Fruit fly (Drosophila melanogaster): ENCODE measurements around the gene CG6901.

CG6901 gene

DNA sequence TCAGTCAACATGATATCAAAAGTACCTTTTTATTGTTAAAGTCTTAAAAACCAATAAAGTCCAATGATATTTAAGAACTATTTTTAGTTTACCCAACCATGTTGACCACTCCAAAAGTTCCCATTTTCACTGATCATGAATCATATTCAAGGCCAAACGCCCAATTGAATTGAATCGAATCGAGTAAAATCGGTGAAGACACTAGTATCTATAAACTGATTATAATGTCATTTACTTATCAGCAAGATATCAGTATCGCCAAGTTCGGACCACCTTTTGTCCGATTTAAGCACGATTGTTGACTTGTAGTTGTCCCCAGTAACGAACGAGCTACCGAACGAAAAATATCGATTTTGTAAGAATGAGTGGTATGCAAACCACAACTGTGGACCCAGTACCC is at the start of gene CG6901:
Gene CG6901 (plus strand): TSS at position 323 of the 400 bp plus-strand sequence.
- no peak for TF ChIP-seq noc (tag; optimal IDR thresholded peaks at IDR 0.05)

DNA sequence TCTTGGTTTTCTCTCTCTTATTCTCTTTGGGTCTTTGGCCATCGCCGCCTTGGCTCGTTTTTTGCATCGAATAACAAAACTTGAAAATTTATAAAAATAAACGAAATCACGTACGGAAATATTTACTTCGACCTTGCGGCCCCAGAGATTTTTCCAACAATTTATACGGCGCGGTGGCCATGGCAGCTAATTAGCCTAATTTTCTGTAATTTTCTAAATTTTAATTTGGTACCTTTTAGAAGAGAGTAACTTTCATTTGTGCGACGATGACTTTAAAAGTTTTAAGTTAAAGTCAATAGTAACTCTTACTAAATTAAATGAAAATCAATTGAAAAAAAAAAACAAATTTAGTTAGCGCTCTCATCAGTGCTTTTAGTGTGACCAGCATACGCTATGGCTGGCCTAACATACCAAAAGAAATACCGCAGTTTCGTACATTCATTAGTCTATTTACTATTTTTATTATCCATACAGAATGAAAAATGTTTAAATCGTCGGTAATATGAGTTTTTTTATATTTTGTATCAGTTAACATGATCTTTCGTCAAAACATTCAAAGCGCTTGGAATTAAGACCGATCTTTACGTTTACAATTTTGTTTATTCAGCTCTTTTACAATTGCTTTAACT is 49.6 kb upstream of the CG6901 start:
- no peak for TF ChIP-seq noc (tag; optimal IDR thresholded peaks at IDR 0.05)

DNA sequence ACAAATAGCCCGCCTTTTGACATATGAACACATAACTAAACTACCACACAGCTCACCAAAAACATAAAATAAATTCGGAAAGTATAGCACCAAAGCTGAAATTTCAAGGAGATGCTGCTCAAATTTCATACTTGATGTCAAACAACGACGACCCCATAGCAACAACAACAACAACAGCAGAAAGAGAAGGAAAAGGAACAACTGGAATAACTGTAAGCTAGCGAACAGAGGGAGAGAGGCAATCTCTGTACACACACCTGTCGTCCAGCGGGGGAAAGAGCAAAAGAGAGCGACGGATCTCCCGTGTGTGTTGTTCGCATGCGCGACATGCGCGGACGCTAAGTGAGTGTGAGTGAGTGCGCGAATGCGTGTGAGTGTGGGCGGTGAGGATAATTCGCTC is 48.7 kb upstream of the CG6901 start:
- no peak for TF ChIP-seq noc (tag; optimal IDR thresholded peaks at IDR 0.05)

DNA sequence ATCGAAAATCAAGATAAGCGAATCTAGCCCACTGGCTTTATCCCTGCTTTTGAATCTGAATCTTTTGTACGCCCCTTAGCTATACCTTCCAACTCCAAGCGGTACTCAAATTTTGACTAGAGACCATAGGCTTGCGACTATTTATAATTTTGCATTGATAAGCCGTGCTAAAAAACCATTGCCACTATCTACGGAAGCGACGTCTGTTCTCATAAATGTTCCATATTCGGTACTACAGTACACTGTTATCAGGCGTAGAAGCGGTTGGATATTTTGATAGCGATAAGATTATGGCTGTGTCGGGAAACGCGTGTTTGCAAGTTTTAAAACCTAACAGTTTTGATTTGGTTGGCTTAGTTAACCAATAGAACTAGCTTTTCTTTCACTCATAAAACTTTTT is 47.9 kb upstream of the CG6901 start:
- TF ChIP-seq noc (tag; optimal IDR thresholded peaks at IDR 0.05) = peak; percentile 19

- TF ChIP-seq noc (tag; optimal IDR thresholded peaks at IDR 0.05) = no peak
These were observed 47.2 kb upstream of the CG6901 start for dm6 chr3R:16275890-16276619.

DNA sequence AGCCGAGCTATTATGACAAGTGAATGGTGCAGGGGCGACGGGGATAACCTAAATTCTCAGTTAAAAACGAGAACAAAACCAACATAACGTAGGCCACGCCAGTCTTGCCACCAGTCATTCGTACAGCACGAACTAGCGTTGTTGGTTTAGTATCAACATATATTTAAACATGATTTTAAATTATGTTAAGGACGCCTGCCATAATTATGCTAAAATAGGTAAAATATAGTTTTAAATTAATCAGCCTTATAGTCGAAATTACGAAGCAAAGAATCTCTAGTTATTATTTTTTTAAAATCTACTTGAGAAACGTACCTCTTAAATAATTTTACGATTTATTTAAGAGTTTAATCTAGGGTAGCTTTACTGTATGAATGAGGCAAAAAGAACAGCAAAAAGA is 46.2 kb upstream of the CG6901 start:
- TF ChIP-seq noc (tag; optimal IDR thresholded peaks at IDR 0.05) = peak; percentile 27

DNA sequence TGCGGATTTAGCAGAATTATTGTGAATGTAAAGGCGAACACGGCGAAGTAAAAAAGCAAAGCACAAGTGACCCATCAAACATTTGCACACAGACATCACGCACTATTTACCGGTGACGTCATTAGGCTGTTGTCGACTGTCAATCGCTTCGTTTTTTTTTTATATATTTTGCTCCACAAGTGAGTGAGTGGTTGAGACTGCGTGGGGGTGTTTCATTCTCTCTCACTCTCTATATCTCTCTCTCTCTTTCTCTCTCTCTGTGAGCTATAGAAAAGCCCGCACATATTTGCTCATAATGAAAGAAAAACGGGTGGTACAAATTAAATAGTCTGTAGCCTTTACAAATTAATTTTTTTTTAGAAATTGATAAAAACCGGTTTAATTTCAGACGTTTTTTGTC is 45.7 kb upstream of the CG6901 start:
- TF ChIP-seq noc (tag; optimal IDR thresholded peaks at IDR 0.05) = no peak

dm6 chr3R:16279382-16279932 is 43.8 kb upstream of the CG6901 start:
- TF ChIP-seq noc (tag; optimal IDR thresholded peaks at IDR 0.05) = no peak

DNA sequence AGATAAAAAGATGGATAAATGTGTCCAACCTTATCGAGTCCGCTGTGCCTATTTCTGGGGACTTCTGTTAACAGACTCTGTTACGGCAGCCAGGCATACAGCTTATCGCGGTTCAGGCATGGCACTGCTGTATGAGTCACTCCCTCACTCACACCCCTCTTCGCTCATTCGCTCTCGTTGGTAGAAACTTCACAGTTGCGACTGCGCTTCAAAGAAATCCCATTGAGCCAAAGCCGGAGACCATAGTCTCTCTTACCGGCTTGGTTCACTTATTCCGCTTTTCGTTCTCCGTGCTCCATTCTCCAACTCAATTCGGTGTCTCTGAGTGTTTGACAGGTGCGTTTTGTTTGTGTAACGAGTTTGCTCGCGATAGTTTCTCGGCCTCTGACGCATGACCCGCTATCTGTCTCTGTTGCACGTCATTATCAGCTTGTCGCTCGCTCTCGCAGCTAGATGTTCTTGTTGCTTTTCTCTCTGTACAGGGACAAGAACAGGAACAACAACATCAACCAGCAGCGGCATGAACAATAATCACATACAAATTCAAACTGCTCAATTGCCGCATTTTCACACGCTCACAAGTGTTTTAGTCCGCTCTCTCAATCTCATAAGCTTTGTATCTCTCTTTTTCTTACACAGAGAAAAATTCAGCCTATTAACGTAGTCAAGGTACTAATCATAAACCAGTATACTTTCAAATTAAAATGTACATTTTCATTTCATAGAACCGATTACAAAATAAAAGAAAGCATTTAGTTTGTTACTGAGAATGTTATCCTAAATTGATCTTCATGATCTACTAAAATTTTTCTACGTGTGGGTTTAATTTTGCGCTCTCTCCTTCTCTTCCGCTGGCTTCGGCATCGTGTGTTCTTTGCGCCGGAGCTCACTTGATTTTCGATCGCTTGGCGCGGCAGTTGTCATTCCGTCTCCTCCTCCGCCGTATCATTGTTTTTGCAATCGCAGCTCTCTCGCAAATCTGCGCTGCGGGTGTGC is 42.9 kb upstream of the CG6901 start:
- peak; percentile 100 for TF ChIP-seq noc (tag; optimal IDR thresholded peaks at IDR 0.05)

- TF ChIP-seq noc (tag; optimal IDR thresholded peaks at IDR 0.05) = no peak
These were observed 42.1 kb upstream of the CG6901 start for dm6 chr3R:16281033-16281680.

dm6 chr3R:16282080-16282690 is 41.0 kb upstream of the CG6901 start:
- no peak for TF ChIP-seq noc (tag; optimal IDR thresholded peaks at IDR 0.05)

- no peak for TF ChIP-seq noc (tag; optimal IDR thresholded peaks at IDR 0.05)
These were observed 38.7 kb upstream of the CG6901 start for dm6 chr3R:16284481-16284880.

DNA sequence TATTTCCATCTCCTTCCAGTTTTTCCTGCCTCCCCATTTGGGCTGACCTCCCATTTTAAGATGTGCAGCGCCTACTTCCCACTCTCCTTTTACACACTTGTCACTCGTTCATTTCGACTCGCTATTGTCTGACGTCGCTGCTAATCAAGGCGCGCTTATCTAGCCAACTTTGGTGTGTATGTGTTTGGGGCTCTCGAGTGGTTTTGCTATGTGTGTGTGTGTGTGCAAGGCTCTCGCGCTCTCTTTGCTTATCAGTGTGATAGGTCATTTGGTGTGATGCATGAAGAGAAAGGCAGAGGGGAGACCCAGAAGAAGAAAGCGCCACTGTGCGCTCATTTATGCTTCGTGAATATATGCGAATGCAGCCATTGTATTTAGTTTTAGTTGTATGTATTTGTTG is 38.3 kb upstream of the CG6901 start:
- no peak for TF ChIP-seq noc (tag; optimal IDR thresholded peaks at IDR 0.05)

DNA sequence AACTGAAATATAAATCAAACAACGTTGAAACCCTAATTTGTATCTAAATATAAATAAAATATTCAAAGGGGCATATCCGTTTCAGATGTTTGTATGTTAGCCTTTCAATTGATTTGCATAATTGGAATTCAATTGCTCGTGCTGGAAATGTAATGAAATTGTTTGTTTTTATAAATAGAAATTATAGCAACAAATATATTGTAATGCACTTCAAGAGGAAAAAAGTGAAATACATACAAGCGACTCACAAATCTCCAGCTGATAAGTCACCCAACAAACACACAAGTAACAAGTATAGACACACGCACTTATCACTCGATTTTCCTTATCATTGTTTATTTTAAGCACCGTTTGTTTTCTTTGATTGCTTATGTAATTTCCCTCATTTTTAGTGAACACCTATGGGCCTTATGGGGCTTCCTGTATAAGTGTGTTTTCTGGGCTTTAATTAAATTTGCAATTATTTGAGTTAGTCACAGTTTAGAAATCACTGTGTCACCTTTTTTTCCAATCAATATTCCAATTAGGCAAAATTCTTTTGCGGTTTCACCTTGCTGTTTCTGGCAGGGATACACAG is 37.5 kb upstream of the CG6901 start:
- no peak for TF ChIP-seq noc (tag; optimal IDR thresholded peaks at IDR 0.05)

dm6 chr3R:16287171-16287570 is 36.0 kb upstream of the CG6901 start:
- no peak for TF ChIP-seq noc (tag; optimal IDR thresholded peaks at IDR 0.05)
